Fruit fly (Drosophila melanogaster): Measurements from ENCODE around the gene CG7872.

CG7872 gene

DNA sequence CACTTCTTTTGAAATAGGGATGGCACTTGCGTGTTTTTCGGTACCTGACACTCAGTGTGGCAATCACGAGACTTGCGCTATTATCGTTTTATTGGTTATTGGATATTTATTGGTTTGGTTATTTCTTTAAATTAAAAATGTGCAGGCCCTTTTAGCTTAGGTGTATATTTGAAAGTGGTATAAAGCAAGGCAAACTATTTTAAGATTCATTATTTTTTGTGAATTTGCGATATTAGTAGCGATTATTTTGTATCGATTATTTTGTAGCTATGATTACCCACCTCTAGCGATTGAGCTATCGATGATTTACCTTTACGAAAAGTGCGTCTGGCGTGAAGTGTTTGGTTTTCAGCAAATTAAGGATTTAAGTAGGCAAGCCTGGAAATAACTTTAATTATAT lies 4.8 kb downstream of the CG7872 start, which contains the start of the genes CG9215 and CG8097 (continued):
- TF ChIP-seq CG30020 (tag; optimal IDR thresholded peaks at IDR 0.05) (peak; percentile 53), Six4 (GFP tag; optimal IDR thresholded peaks at IDR 0.05) (no peak), B-H2 (GFP tag; optimal IDR thresholded peaks at IDR 0.05) (no peak), CG13287 (GFP tag; IDR thresholded peaks at IDR 0.05; ENCODE audit: partially characterized antibody) (peak; percentile 96), Camta (GFP tag; optimal IDR thresholded peaks at IDR 0.05) (peak; percentile 17), CG32532 (GFP tag; IDR thresholded peaks at IDR 0.05) (no peak), wor (GFP tag; IDR thresholded peaks at IDR 0.05) (no peak), NfI (GFP tag; optimal IDR thresholded peaks at IDR 0.05) (no peak), HmgZ (tag; optimal IDR thresholded peaks at IDR 0.05) (peak; percentile 44), CG15479 (GFP tag; optimal IDR thresholded peaks at IDR 0.05) (peak; percentile 9), Hand (GFP tag; optimal IDR thresholded peaks at IDR 0.05) (no peak), tll (GFP tag; optimal IDR thresholded peaks at IDR 0.05) (no peak), HHEX (GFP tag; optimal IDR thresholded peaks at IDR 0.05) (no peak), slp2 (GFP tag; optimal IDR thresholded peaks at IDR 0.05) (no peak), kah (GFP tag; optimal IDR thresholded peaks at IDR 0.05) (no peak), lilli (GFP tag; optimal IDR thresholded peaks at IDR 0.05) (peak; percentile 65), wdn (GFP tag; IDR thresholded peaks at IDR 0.05) (no peak), Med (GFP tag) (peak; percentile 84), esg (GFP tag; conservative IDR thresholded peaks at IDR 0.05) (no peak), mirr (GFP tag; optimal IDR thresholded peaks at IDR 0.05) (no peak), CG6689 (GFP tag; IDR thresholded peaks at IDR 0.05) (no peak), CG17361 (GFP tag; IDR thresholded peaks at IDR 0.05) (no peak; the same call in 1 of the 3 replicates), NC2β (GFP tag; optimal IDR thresholded peaks at IDR 0.05) (peak; percentile 47), H15 (GFP tag; IDR thresholded peaks at IDR 0.05) (no peak), Side (GFP tag; optimal IDR thresholded peaks at IDR 0.05) (peak; percentile 43), ara (GFP tag; IDR thresholded peaks at IDR 0.05) (no peak), Max (GFP tag; optimal IDR thresholded peaks at IDR 0.05) (peak; percentile 53), scrt (GFP tag; optimal IDR thresholded peaks at IDR 0.05) (no peak), CG3847 (GFP tag; IDR thresholded peaks at IDR 0.05) (peak; percentile 43), bowl (GFP tag; IDR thresholded peaks at IDR 0.05) (no peak), CG12236 (GFP tag; optimal IDR thresholded peaks at IDR 0.05) (no peak), CG17328 (GFP tag; IDR thresholded peaks at IDR 0.05) (no peak), kni (GFP tag; optimal IDR thresholded peaks at IDR 0.05) (no peak), CG4730 (GFP tag; IDR thresholded peaks at IDR 0.05) (no peak), dysf (GFP tag; IDR thresholded peaks at IDR 0.05) (no peak), CG11504 (tag; optimal IDR thresholded peaks at IDR 0.05) (no peak), CHES-1-like (GFP tag; optimal IDR thresholded peaks at IDR 0.05) (peak; percentile 48), sug (tag; optimal IDR thresholded peaks at IDR 0.05) (peak; percentile 71), CG1832 (GFP tag; optimal IDR thresholded peaks at IDR 0.05) (no peak), disco-r (GFP tag; optimal IDR thresholded peaks at IDR 0.05) (no peak), CG43689 (GFP tag; IDR thresholded peaks at IDR 0.05) (no peak), Mrtf (GFP tag; IDR thresholded peaks at IDR 0.05) (no peak), odd (GFP tag; optimal IDR thresholded peaks at IDR 0.05) (no peak), sr (GFP tag; IDR thresholded peaks at IDR 0.05) (no peak), CrebB (tag; optimal IDR thresholded peaks at IDR 0.05) (no peak), CG9727 (GFP tag; optimal IDR thresholded peaks at IDR 0.05) (peak; percentile 36), CG2120 (GFP tag; optimal IDR thresholded peaks at IDR 0.05) (peak; percentile 62), CG7928 (GFP tag; optimal IDR thresholded peaks at IDR 0.05) (no peak), MBD-R2 (GFP tag; IDR thresholded peaks at IDR 0.05) (peak; percentile 61), CG2129 (GFP tag; IDR thresholded peaks at IDR 0.05; ENCODE audit: partially characterized antibody) (peak; percentile 95), p53 (GFP tag; optimal IDR thresholded peaks at IDR 0.05) (no peak), Ravus (GFP tag; IDR thresholded peaks at IDR 0.05) (no peak)

All from whole organism, embryonic.